Worm (Caenorhabditis elegans): ENCODE data around the gene T28D9.11.

Gene T28D9.11

ce11 chrII:6520103-6520502 lies 28.3 kb upstream of the T28D9.11 start:
- TF ChIP-seq unc-55 (GFP tag; optimal IDR thresholded peaks at IDR 0.05) = no peak

- TF ChIP-seq pros-1 (tag; optimal IDR thresholded peaks at IDR 0.05) (no peak), syd-9 (tag; optimal IDR thresholded peaks at IDR 0.05) (no peak), pha-2 (tag; optimal IDR thresholded peaks at IDR 0.05) (no peak), pat-9 (tag; optimal IDR thresholded peaks at IDR 0.05) (no peak), ahr-1 (tag; optimal IDR thresholded peaks at IDR 0.05) (no peak), Y22D7AL.16 (tag; optimal IDR thresholded peaks at IDR 0.05) (no peak), rnt-1 (tag; optimal IDR thresholded peaks at IDR 0.05) (no peak), hlh-15 (tag; optimal IDR thresholded peaks at IDR 0.05) (no peak), dve-1 (tag; optimal IDR thresholded peaks at IDR 0.05) (no peak), hlh-13 (GFP tag; optimal IDR thresholded peaks at IDR 0.05) (no peak), ceh-6 (GFP tag; optimal IDR thresholded peaks at IDR 0.05) (no peak), pag-3 (tag; optimal IDR thresholded peaks at IDR 0.05; ENCODE audit: borderline replicate concordance) (no peak), ceh-30 (tag; optimal IDR thresholded peaks at IDR 0.05) (no peak), pha-4 (tag; optimal IDR thresholded peaks at IDR 0.05) (no peak), nhr-11 (tag; optimal IDR thresholded peaks at IDR 0.05) (no peak), unc-3 (GFP tag; conservative IDR thresholded peaks at IDR 0.05) (no peak), unc-3 (tag; optimal IDR thresholded peaks at IDR 0.05) (no peak), nfya-1 (tag; optimal IDR thresholded peaks at IDR 0.05) (no peak)
These were observed 27.9 kb upstream of the T28D9.11 start for ce11 chrII:6519703-6520102.

DNA sequence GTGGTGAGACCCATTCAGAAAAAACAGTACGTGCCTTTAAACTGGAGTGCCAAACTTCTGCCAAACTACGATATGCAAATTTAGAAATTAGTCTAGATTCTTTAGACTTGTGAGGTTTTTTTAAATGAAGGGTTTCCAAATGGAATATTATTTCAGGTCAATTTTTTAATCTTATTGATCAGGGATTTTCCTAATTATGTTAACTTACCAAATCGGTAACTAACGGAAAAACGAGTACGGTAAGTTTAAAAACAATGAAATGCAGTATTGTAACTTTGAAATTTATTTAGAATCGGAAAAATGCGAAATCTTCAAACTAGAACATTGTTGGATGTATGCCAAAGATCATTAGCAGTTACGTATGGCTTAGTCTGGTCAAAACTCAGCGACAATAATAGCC lies 24.5 kb upstream of the T28D9.11 start, which contains the start of gene C56E6.7:
C56E6.7 (plus strand) TSS at position 301 of the 400 bp plus-strand sequence.
- no peak for TF ChIP-seq syd-9 (tag; optimal IDR thresholded peaks at IDR 0.05)
- TF ChIP-seq ceh-6 (GFP tag; optimal IDR thresholded peaks at IDR 0.05) = no peak
- TF ChIP-seq pag-3 (tag; optimal IDR thresholded peaks at IDR 0.05; ENCODE audit: borderline replicate concordance) = no peak
- no peak for TF ChIP-seq ets-4 (tag; optimal IDR thresholded peaks at IDR 0.05)
- no peak for TF ChIP-seq ceh-24 (tag; optimal IDR thresholded peaks at IDR 0.05)
- no peak for TF ChIP-seq T23F11.4 (GFP tag; optimal IDR thresholded peaks at IDR 0.05)
- TF ChIP-seq dmd-4 (tag; optimal IDR thresholded peaks at IDR 0.05; ENCODE audit: borderline replicate concordance) = no peak
- TF ChIP-seq elt-2 (tag; optimal IDR thresholded peaks at IDR 0.05) = no peak
- no peak for TF ChIP-seq ceh-19 (GFP tag; optimal IDR thresholded peaks at IDR 0.05)
- no peak for TF ChIP-seq pqm-1 (tag; optimal IDR thresholded peaks at IDR 0.05)

ce11 chrII:6513911-6514310 lies 22.1 kb upstream of the T28D9.11 start, which contains the start of gene R05G9R.1:
Gene R05G9R.1 (minus strand): TSS chrII:6514011.
- no peak for TF ChIP-seq ceh-18 (tag; optimal IDR thresholded peaks at IDR 0.05)
- TF ChIP-seq ceh-19 (GFP tag; optimal IDR thresholded peaks at IDR 0.05) = no peak
- no peak for TF ChIP-seq C08G9.2 (tag; optimal IDR thresholded peaks at IDR 0.05)
- TF ChIP-seq ceh-30 (tag; optimal IDR thresholded peaks at IDR 0.05) = no peak

- no peak for TF ChIP-seq T23F11.4 (GFP tag; optimal IDR thresholded peaks at IDR 0.05)
- TF ChIP-seq C08G9.2 (tag; optimal IDR thresholded peaks at IDR 0.05) = no peak
- no peak for TF ChIP-seq tbx-2 (tag; optimal IDR thresholded peaks at IDR 0.05)
- TF ChIP-seq rnt-1 (tag; optimal IDR thresholded peaks at IDR 0.05) = no peak
- TF ChIP-seq madf-2 (tag; optimal IDR thresholded peaks at IDR 0.05) = no peak
- TF ChIP-seq ama-1 (optimal IDR thresholded peaks at IDR 0.05) = no peak
These were observed 21.6 kb upstream of the T28D9.11 start for ce11 chrII:6513357-6513756.

DNA sequence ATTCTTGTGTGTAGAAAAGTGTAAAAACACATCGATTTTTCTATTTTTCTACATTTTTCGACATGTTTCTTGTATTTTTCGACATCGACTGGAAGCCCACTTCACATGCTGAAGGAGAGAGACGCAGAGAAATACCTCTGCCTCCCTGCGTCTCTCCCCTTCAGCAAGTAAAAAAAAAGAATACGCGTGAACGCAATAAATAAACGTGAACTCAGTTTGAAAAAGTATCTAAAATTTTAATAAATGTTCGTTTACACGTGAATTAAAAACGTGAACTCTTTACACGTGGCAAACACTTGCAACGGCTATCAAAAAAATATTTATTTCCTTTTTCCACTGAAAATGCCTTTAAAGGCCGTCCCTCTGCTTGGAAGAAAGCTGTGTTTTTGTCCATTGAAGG lies 11.0 kb upstream of the T28D9.11 start, which contains the start of gene R05G9.1:
R05G9.1 (plus strand) TSS at position 343 of the 400 bp plus-strand sequence.
- no peak for TF ChIP-seq gmeb-2 (tag; optimal IDR thresholded peaks at IDR 0.05)
- TF ChIP-seq elt-4 (tag; optimal IDR thresholded peaks at IDR 0.05) = no peak
- no peak for TF ChIP-seq nfya-1 (tag; optimal IDR thresholded peaks at IDR 0.05)
- TF ChIP-seq che-1 (tag; optimal IDR thresholded peaks at IDR 0.05) = no peak
- TF ChIP-seq ceh-30 (tag; optimal IDR thresholded peaks at IDR 0.05) = no peak

All from whole organism, late embryonic.